Worm (Caenorhabditis elegans): ENCODE measurements around the gene npr-22.

ce11 chrIV:8532796-8533195 lies 26.4 kb upstream of the npr-22 start:
- TF ChIP-seq ama-1 (optimal IDR thresholded peaks at IDR 0.05) (no peak), zag-1 (tag; optimal IDR thresholded peaks at IDR 0.05) (no peak), lin-39 (tag; optimal IDR thresholded peaks at IDR 0.05) (no peak), peb-1 (tag; optimal IDR thresholded peaks at IDR 0.05) (no peak), unc-62 (GFP tag; optimal IDR thresholded peaks at IDR 0.05) (no peak), ztf-4 (tag; optimal IDR thresholded peaks at IDR 0.05) (no peak)

All from whole organism, L2 larva.